Worm (Caenorhabditis elegans) whole organism, L1 larva: ENCODE measurements around the gene Y66D12A.16.

ENCODE experiments used
- C16A3.4 ChIP-seq: fragments of 150-350 bp; optimal IDR thresholded peaks from 2 replicates; lab custom pipeline; 2014; ENCODE audit warnings: missing biosample characterization, missing genetic modification characterization
- egl-27 ChIP-seq, 2 experiments: fragments of 150-350 bp in 1 of 2; sonication (generic microtip); optimal IDR thresholded peaks; 3 replicates each; lab custom pipeline; 2017 to 2018; ENCODE audit warnings: missing biosample characterization in 2 of 2, missing genetic modification characterization in 2 of 2, missing genetic modification reagents in 2 of 2
- elt-3 ChIP-seq, 6 experiments: fragments of 150-350 bp in 1 of 6; sonication (generic microtip); optimal IDR thresholded peaks; 2 replicates each; lab custom pipeline; 2017 to 2018; ENCODE audit warnings: missing biosample characterization in 6 of 6, missing genetic modification characterization in 6 of 6, inconsistent platforms in 1 of 6
- fos-1 ChIP-seq: fragments of 150-350 bp; optimal IDR thresholded peaks from 2 replicates; lab custom pipeline; 2014; ENCODE audit warnings: missing biosample characterization, missing genetic modification characterization
- lin-14 ChIP-seq: fragments of 200-800 bp; sonication (Bioruptor generic); optimal IDR thresholded peaks from 2 replicates; lab custom pipeline; 2018; ENCODE audit warnings: mild to moderate bottlenecking, missing genetic modification characterization, moderate library complexity, missing compliant biosample characterization
- nhr-12 ChIP-seq: sonication (generic microtip); optimal IDR thresholded peaks from 2 replicates; lab custom pipeline; 2017; ENCODE audit warnings: missing biosample characterization, missing genetic modification characterization
- nhr-76 ChIP-seq: sonication (generic microtip); optimal IDR thresholded peaks from 2 replicates; lab custom pipeline; 2017; ENCODE audit warnings: missing biosample characterization, missing genetic modification characterization
- snpc-4 ChIP-seq: fragments of 150-350 bp; optimal IDR thresholded peaks from 2 replicates; lab custom pipeline; 2014; ENCODE audit warnings: missing biosample characterization, missing genetic modification characterization
- sox-4 ChIP-seq: sonication (generic microtip); optimal IDR thresholded peaks from 2 replicates; lab custom pipeline; 2016; ENCODE audit warnings: missing genetic modification characterization, missing compliant biosample characterization
- unc-130 ChIP-seq: fragments of 150-350 bp; optimal IDR thresholded peaks from 2 replicates; lab custom pipeline; 2017; ENCODE audit warnings: missing biosample characterization, missing genetic modification characterization, inconsistent platforms
- unc-62 ChIP-seq: fragments of 150-350 bp; optimal IDR thresholded peaks from 2 replicates; lab custom pipeline; 2014; ENCODE audit warnings: missing biosample characterization, missing genetic modification reagents, missing genetic modification characterization
- ztf-4 ChIP-seq: fragments of 150-350 bp; optimal IDR thresholded peaks from 2 replicates; lab custom pipeline; 2014; ENCODE audit warnings: missing biosample characterization, missing genetic modification characterization

- TF ChIP-seq C16A3.4 (tag; lab: Kevin White, UChicago) (no peak), ztf-4 (tag; lab: Kevin White, UChicago) (no peak), fos-1 (tag; lab: Kevin White, UChicago) (no peak), lin-14 (no peak), snpc-4 (tag; lab: Kevin White, UChicago) (no peak), unc-130 (no peak), nhr-76 (no peak), nhr-12 (tag; lab: Kevin White, UChicago) (no peak), egl-27 (tag; optimal IDR thresholded peaks at IDR 0.05; lab: Kevin White, UChicago) (no peak), unc-62 (no peak), sox-4 (no peak), elt-3 (tag; optimal IDR thresholded peaks at IDR 0.05; lab: Kevin White, UChicago) (no peak)
Observed at ce11 chrIII:11492489-11492888, 30.9 kb upstream of the Y66D12A.16 start.
